Worm (Caenorhabditis elegans): Measurements from ENCODE around the gene vps-32.1.

The vps-32.1 gene

ce11 chrII:6600973-6601372 lies 11.5 kb downstream of the vps-32.1 start, which contains the start of gene vps-33.2 (continued):
- TF ChIP-seq mcd-1 (GFP tag; IDR thresholded peaks at IDR 0.05) (peak; percentile 47; the same call in 1 of the 2 replicates), lsl-1 (GFP tag; optimal IDR thresholded peaks at IDR 0.05) (peak; percentile 50), ceh-58 (GFP tag; IDR thresholded peaks at IDR 0.05) (no peak), T26A5.8 (tag; optimal IDR thresholded peaks at IDR 0.05) (no peak), rcor-1 (GFP tag; IDR thresholded peaks at IDR 0.05) (no peak), rpc-1 (optimal IDR thresholded peaks at IDR 0.05) (no peak), rpc-1 (tag; optimal IDR thresholded peaks at IDR 0.05) (no peak)

ce11 chrII:6608626-6609025 lies 19.1 kb downstream of the vps-32.1 start:
- TF ChIP-seq nfyb-1 (GFP tag; IDR thresholded peaks at IDR 0.05): no peak
- no peak for TF ChIP-seq F33H1.4 (GFP tag; IDR thresholded peaks at IDR 0.05)
- TF ChIP-seq Y67H2A.10 (GFP tag; conservative IDR thresholded peaks at IDR 0.05): no peak
- TF ChIP-seq ceh-27 (GFP tag; optimal IDR thresholded peaks at IDR 0.05): no peak
- no peak for TF ChIP-seq zfh-2 (GFP tag; conservative IDR thresholded peaks at IDR 0.05)
- no peak for TF ChIP-seq F39B2.1 (GFP tag; IDR thresholded peaks at IDR 0.05)
- TF ChIP-seq Y95B8A.8 (GFP tag; IDR thresholded peaks at IDR 0.05): no peak
- TF ChIP-seq C17E4.6 (GFP tag; IDR thresholded peaks at IDR 0.05): no peak
- TF ChIP-seq chd-7 (tag; optimal IDR thresholded peaks at IDR 0.05): no peak

- no peak for TF ChIP-seq cebp-1 (GFP tag; IDR thresholded peaks at IDR 0.05)
- peak; percentile 29 for TF ChIP-seq cebp-1 (tag; optimal IDR thresholded peaks at IDR 0.05)
- TF ChIP-seq ztf-3 (GFP tag; optimal IDR thresholded peaks at IDR 0.05): no peak
- no peak for TF ChIP-seq aptf-2 (GFP tag; conservative IDR thresholded peaks at IDR 0.05)
- no peak for TF ChIP-seq snpc-4 (GFP tag; optimal IDR thresholded peaks at IDR 0.05)
- peak in 1 of 4 experiments; percentile 3 for TF ChIP-seq snpc-4 (tag; optimal IDR thresholded peaks at IDR 0.05)
- TF ChIP-seq madf-10 (tag; optimal IDR thresholded peaks at IDR 0.05): no peak
- TF ChIP-seq mel-28 (tag; optimal IDR thresholded peaks at IDR 0.05; ENCODE audit: borderline replicate concordance): no peak
- TF ChIP-seq F33H1.4 (GFP tag; IDR thresholded peaks at IDR 0.05): no peak
- no peak for TF ChIP-seq snpc-1.1 (tag; optimal IDR thresholded peaks at IDR 0.05; ENCODE audit: insufficient read depth)
- no peak for TF ChIP-seq fkh-3 (tag; optimal IDR thresholded peaks at IDR 0.05)
- no peak for TF ChIP-seq attf-6 (GFP tag; IDR thresholded peaks at IDR 0.05)
- peak; percentile 78 for TF ChIP-seq attf-5 (GFP tag; optimal IDR thresholded peaks at IDR 0.05)
- TF ChIP-seq zfh-2 (GFP tag; conservative IDR thresholded peaks at IDR 0.05): no peak
- TF ChIP-seq ztf-28 (GFP tag; IDR thresholded peaks at IDR 0.05): no peak
- no peak for TF ChIP-seq unc-130 (GFP tag; optimal IDR thresholded peaks at IDR 0.05)
- no peak for TF ChIP-seq hmg-20 (GFP tag; IDR thresholded peaks at IDR 0.05)
- TF ChIP-seq hmg-1.2 (GFP tag; IDR thresholded peaks at IDR 0.05): peak; percentile 9; the same call in 1 of the 2 replicates
- TF ChIP-seq pha-4 (tag; optimal IDR thresholded peaks at IDR 0.05): peak; percentile 54
- peak; percentile 21 for TF ChIP-seq nhr-80 (tag; optimal IDR thresholded peaks at IDR 0.05)
- TF ChIP-seq dpl-1 (GFP tag; optimal IDR thresholded peaks at IDR 0.05): no peak
- no peak for TF ChIP-seq athp-1 (tag; optimal IDR thresholded peaks at IDR 0.05)
Measured at ce11 chrII:6609315-6609842, 19.9 kb downstream of the vps-32.1 start, which contains the start of gene epg-5. Gene epg-5 (minus strand): TSS chrII:6609365.

- no peak for TF ChIP-seq B0035.1 (tag; optimal IDR thresholded peaks at IDR 0.05)
- no peak for TF ChIP-seq hlh-26 (GFP tag; conservative IDR thresholded peaks at IDR 0.05)
- no peak for TF ChIP-seq ets-4 (GFP tag; optimal IDR thresholded peaks at IDR 0.05)
- TF ChIP-seq snpc-1.1 (tag; optimal IDR thresholded peaks at IDR 0.05; ENCODE audit: insufficient read depth): no peak
- TF ChIP-seq Y56A3A.18 (GFP tag; IDR thresholded peaks at IDR 0.05): no peak
- TF ChIP-seq mes-4 (tag; optimal IDR thresholded peaks at IDR 0.05): no peak
- TF ChIP-seq egrh-3 (GFP tag; IDR thresholded peaks at IDR 0.05): no peak
- no peak for TF ChIP-seq ceh-79 (tag; optimal IDR thresholded peaks at IDR 0.05)
- no peak for TF ChIP-seq repo-1 (tag; optimal IDR thresholded peaks at IDR 0.05)
- no peak for TF ChIP-seq ztf-28 (GFP tag; IDR thresholded peaks at IDR 0.05)
- TF ChIP-seq K11D2.4 (GFP tag; IDR thresholded peaks at IDR 0.05): no peak
- no peak for TF ChIP-seq F39B2.1 (GFP tag; IDR thresholded peaks at IDR 0.05)
- TF ChIP-seq akir-1 (GFP tag; optimal IDR thresholded peaks at IDR 0.05): no peak
- no peak for TF ChIP-seq fkh-3 (tag; optimal IDR thresholded peaks at IDR 0.05)
- TF ChIP-seq pha-4 (tag; optimal IDR thresholded peaks at IDR 0.05): no peak
Measured at ce11 chrII:6610262-6610661, 20.8 kb downstream of the vps-32.1 start.

All from whole organism, young adult.